Worm (Caenorhabditis elegans): ENCODE data around the gene ufl-1.

ufl-1 gene

DNA sequence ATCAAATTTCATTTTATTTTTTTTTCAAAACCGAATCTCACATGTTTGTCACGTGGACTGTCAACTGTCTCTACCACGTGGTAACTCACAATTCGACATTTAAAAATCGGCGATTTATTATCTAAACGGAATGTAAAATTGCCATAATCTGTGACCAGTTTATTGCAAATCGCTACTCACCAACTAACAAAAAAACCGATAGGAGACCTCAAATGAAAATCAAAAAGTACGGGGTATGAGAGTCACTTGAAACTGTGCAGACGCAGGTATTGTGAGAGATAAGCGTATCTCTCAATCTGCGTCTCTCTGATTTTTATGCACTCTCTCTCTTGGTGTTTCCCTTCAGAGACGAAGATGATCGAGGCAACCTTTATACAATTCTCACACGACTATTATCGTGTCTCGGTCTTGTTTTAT, 11.1 kb upstream of the ufl-1 start (continued):
- peak; percentile 94 for TF ChIP-seq hlh-11 (tag; optimal IDR thresholded peaks at IDR 0.05)
- TF ChIP-seq fos-1 (tag; optimal IDR thresholded peaks at IDR 0.05) = no peak
- TF ChIP-seq R02D3.7 (tag; optimal IDR thresholded peaks at IDR 0.05) = no peak
- TF ChIP-seq lin-15B (tag; optimal IDR thresholded peaks at IDR 0.05) = no peak
- no peak for TF ChIP-seq ceh-28 (tag; optimal IDR thresholded peaks at IDR 0.05)
- TF ChIP-seq jun-1 (tag; optimal IDR thresholded peaks at IDR 0.05) = peak; percentile 15
- no peak for TF ChIP-seq ctbp-1 (GFP tag; IDR thresholded peaks at IDR 0.05)
- TF ChIP-seq hif-1 (tag; optimal IDR thresholded peaks at IDR 0.05) = peak in 1 of 2 experiments; percentile 30
- TF ChIP-seq lsy-2 (tag; optimal IDR thresholded peaks at IDR 0.05) = peak; percentile 26 to 72
- TF ChIP-seq skn-1 (tag; optimal IDR thresholded peaks at IDR 0.05) = no peak
- TF ChIP-seq egl-43 (GFP tag; IDR thresholded peaks at IDR 0.05) = 0 out of 2 replicates have a peak, but pooled peaks have one; percentile 39
- peak in 1 of 2 experiments; percentile 85 for TF ChIP-seq mdl-1 (tag; optimal IDR thresholded peaks at IDR 0.05)
- peak; percentile 54 for TF ChIP-seq spr-1 (tag; optimal IDR thresholded peaks at IDR 0.05)
- TF ChIP-seq F44E2.7 (GFP tag; IDR thresholded peaks at IDR 0.05) = no peak
- TF ChIP-seq aly-2 (tag; optimal IDR thresholded peaks at IDR 0.05) = no peak
- no peak for TF ChIP-seq daf-8 (GFP tag; IDR thresholded peaks at IDR 0.05)
- TF ChIP-seq lin-29 (GFP tag; IDR thresholded peaks at IDR 0.05) = no peak
- peak; percentile 35; the same call in 1 of the 2 replicates for TF ChIP-seq hmg-1.1 (GFP tag; IDR thresholded peaks at IDR 0.05)
- peak; percentile 93 for TF ChIP-seq dve-1 (tag; optimal IDR thresholded peaks at IDR 0.05; ENCODE audit: insufficient read depth)
- no peak for TF ChIP-seq duxl-1 (tag; optimal IDR thresholded peaks at IDR 0.05; ENCODE audit: poor library complexity)
- no peak for TF ChIP-seq Y48G9A.11 (GFP tag; IDR thresholded peaks at IDR 0.05)
- 0 out of 2 replicates have a peak, but pooled peaks have one; percentile 23 for TF ChIP-seq mdt-29 (GFP tag; IDR thresholded peaks at IDR 0.05)
- TF ChIP-seq nhr-111 (GFP tag; optimal IDR thresholded peaks at IDR 0.05) = no peak
- TF ChIP-seq F26F4.8 (GFP tag; conservative IDR thresholded peaks at IDR 0.05) = no peak

DNA sequence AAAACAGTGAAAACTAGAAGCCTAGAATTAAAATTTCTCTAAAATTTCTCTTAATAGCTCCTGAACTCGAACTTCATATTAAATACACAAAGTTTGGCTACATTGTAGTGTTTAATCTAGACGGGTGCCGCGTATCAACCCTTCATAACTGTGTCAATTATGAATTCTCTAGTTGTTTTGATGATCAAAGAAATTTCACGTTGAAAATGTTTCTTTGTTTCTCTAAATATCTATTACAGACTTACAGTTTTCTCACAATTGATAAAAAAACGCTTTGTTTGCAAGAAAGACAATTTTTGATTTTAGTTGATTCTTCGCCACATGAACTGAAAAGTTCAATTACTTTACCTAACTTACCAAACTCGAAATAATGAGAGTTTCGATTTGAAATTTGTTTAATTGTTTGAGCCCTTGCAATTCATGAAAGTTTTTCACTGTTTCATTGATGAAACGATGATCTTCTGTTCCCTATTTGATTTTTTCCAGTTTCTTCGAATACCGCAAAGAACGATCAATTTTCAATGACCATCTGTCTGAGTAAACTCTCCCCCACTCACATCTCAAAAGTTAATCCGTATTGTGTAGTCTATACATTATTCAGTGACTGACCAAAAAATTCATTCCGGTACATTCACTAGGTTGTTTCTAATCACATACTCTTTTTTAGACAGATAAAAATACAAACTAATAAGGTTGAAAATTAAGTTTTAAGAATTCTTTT, 10.1 kb upstream of the ufl-1 start:
- TF ChIP-seq ceh-28 (tag; optimal IDR thresholded peaks at IDR 0.05) (no peak), nhr-48 (tag; optimal IDR thresholded peaks at IDR 0.05) (peak; percentile 24), mes-2 (tag; optimal IDR thresholded peaks at IDR 0.05; ENCODE audit: poor library complexity, severe bottlenecking) (peak; percentile 12), mxl-3 (GFP tag; optimal IDR thresholded peaks at IDR 0.05) (no peak), daf-16 (GFP tag; optimal IDR thresholded peaks at IDR 0.05) (no peak), daf-16 (tag; optimal IDR thresholded peaks at IDR 0.05) (peak; percentile 46), madf-5 (GFP tag; IDR thresholded peaks at IDR 0.05) (no peak), hmg-1.1 (GFP tag; IDR thresholded peaks at IDR 0.05) (no peak), R02D3.7 (tag; optimal IDR thresholded peaks at IDR 0.05) (no peak), rbr-2 (tag; optimal IDR thresholded peaks at IDR 0.05) (no peak), pqm-1 (tag; optimal IDR thresholded peaks at IDR 0.05) (peak; percentile 34), ceh-82 (tag; optimal IDR thresholded peaks at IDR 0.05) (no peak), mdl-1 (tag; optimal IDR thresholded peaks at IDR 0.05) (no peak), zfp-2 (tag; optimal IDR thresholded peaks at IDR 0.05) (no peak), T20F7.1 (GFP tag; optimal IDR thresholded peaks at IDR 0.05) (no peak), fkh-10 (GFP tag; optimal IDR thresholded peaks at IDR 0.05) (no peak), hlh-11 (tag; optimal IDR thresholded peaks at IDR 0.05) (peak; percentile 24), dmd-6 (GFP tag; IDR thresholded peaks at IDR 0.05) (peak; percentile 82), aha-1 (tag) (peak; percentile 0), ZK337.2 (GFP tag; IDR thresholded peaks at IDR 0.05) (no peak), lir-3 (tag; optimal IDR thresholded peaks at IDR 0.05) (no peak), duxl-1 (tag; optimal IDR thresholded peaks at IDR 0.05; ENCODE audit: poor library complexity) (no peak), hlh-30 (tag; optimal IDR thresholded peaks at IDR 0.05; ENCODE audit: insufficient read depth) (no peak), lin-15B (tag; optimal IDR thresholded peaks at IDR 0.05) (no peak), egl-27 (tag; optimal IDR thresholded peaks at IDR 0.05) (no peak), lsy-2 (tag; optimal IDR thresholded peaks at IDR 0.05) (no peak), ceh-32 (tag; optimal IDR thresholded peaks at IDR 0.05; ENCODE audit: poor library complexity) (no peak), nhr-11 (tag; optimal IDR thresholded peaks at IDR 0.05) (no peak), Y105C5A.15 (GFP tag; IDR thresholded peaks at IDR 0.05) (no peak), Y48G9A.11 (GFP tag; IDR thresholded peaks at IDR 0.05) (no peak), Y75B8A.6 (GFP tag; IDR thresholded peaks at IDR 0.05) (no peak), mxl-2 (GFP tag; conservative IDR thresholded peaks at IDR 0.05) (no peak), nhr-10 (tag; optimal IDR thresholded peaks at IDR 0.05) (peak; percentile 68), jun-1 (tag; optimal IDR thresholded peaks at IDR 0.05) (no peak)
